Fruit fly (Drosophila melanogaster): ENCODE results near the gene CG33722.

dm6 chr3R:8240302-8240682 is 3.6 kb upstream of the CG33722 start, which contains the start of gene Ada2b:
- TF ChIP-seq CG7101 (tag; optimal IDR thresholded peaks at IDR 0.05), result no peak
- TF ChIP-seq Clk (GFP tag; optimal IDR thresholded peaks at IDR 0.05), result no peak
- TF ChIP-seq cic (GFP tag; optimal IDR thresholded peaks at IDR 0.05), result no peak
- TF ChIP-seq bab1 (GFP tag; optimal IDR thresholded peaks at IDR 0.05), result no peak
- no peak for TF ChIP-seq kay (GFP tag; ENCODE audit: borderline replicate concordance)
- TF ChIP-seq CG1620 (GFP tag; optimal IDR thresholded peaks at IDR 0.05), result no peak
- TF ChIP-seq CG7045 (GFP tag; optimal IDR thresholded peaks at IDR 0.05), result no peak
- no peak for TF ChIP-seq CG12768 (GFP tag; optimal IDR thresholded peaks at IDR 0.05)
- no peak for TF ChIP-seq toe (GFP tag; optimal IDR thresholded peaks at IDR 0.05)
- TF ChIP-seq Crg-1 (GFP tag; optimal IDR thresholded peaks at IDR 0.05), result no peak
- no peak for TF ChIP-seq CG14711 (tag; optimal IDR thresholded peaks at IDR 0.05)
